Fruit fly (Drosophila melanogaster) whole organism, embryonic: ENCODE results near the gene Agpat4.

Source experiments
- Atf-2 ChIP-seq: fragments of 200-800 bp; sonication (Bioruptor generic); optimal IDR thresholded peaks from 2 replicates; lab custom pipeline; 2016; ENCODE audit warnings: missing biosample characterization, missing genetic modification characterization
- Atf6 ChIP-seq: fragments of 200-800 bp; sonication (Bioruptor generic); IDR thresholded peaks from 2 replicates; pipeline ENCODE4 v1.3.6; 2022; ENCODE audit warnings: missing biosample characterization, missing genetic modification characterization
- CG10209 ChIP-seq: fragments of 200-800 bp; sonication (Bioruptor generic); optimal IDR thresholded peaks from 3 replicates; lab custom pipeline; 2017; ENCODE audit warnings: missing biosample characterization, mild to moderate bottlenecking, missing genetic modification characterization, missing genetic modification reagents
- CG13424 ChIP-seq: fragments of 200-800 bp; sonication (Bioruptor generic); optimal IDR thresholded peaks from 2 replicates; lab custom pipeline; 2019; ENCODE audit warnings: missing biosample characterization, mild to moderate bottlenecking, missing genetic modification characterization, moderate library complexity
- CG30431 ChIP-seq: fragments of 200-800 bp; sonication (Bioruptor generic); optimal IDR thresholded peaks from 2 replicates; lab custom pipeline; 2017; ENCODE audit warnings: missing biosample characterization, missing genetic modification characterization
- CG7963 ChIP-seq: fragments of 200-800 bp; sonication (Bioruptor generic); IDR thresholded peaks from 3 replicates; pipeline ENCODE4 v1.3.6; 2022; ENCODE audit warnings: missing biosample characterization, missing genetic modification characterization; ENCODE audit not compliant: partially characterized antibody
- CG8089 ChIP-seq: fragments of 200-800 bp; sonication (Bioruptor generic); optimal IDR thresholded peaks from 3 replicates; lab custom pipeline; 2016; ENCODE audit warnings: missing biosample characterization, missing genetic modification characterization
- D19A ChIP-seq: fragments of 200-800 bp; optimal IDR thresholded peaks from 3 replicates; lab custom pipeline; 2019; ENCODE audit warnings: missing biosample characterization, mild to moderate bottlenecking, missing genetic modification characterization, moderate library complexity
- Mes4 ChIP-seq: fragments of 200-800 bp; sonication (Bioruptor generic); optimal IDR thresholded peaks from 2 replicates; lab custom pipeline; 2016; ENCODE audit warnings: missing biosample characterization, missing genetic modification characterization
- NFAT ChIP-seq: fragments of 200-800 bp; sonication (Bioruptor generic); IDR thresholded peaks from 2 replicates; pipeline ENCODE4 v1.3.6; 2022; ENCODE audit warnings: missing biosample characterization, missing genetic modification characterization
- Ravus ChIP-seq: fragments of 200-800 bp; sonication (Bioruptor generic); IDR thresholded peaks from 2 replicates; pipeline ENCODE4 v1.3.6; 2022; ENCODE audit warnings: missing biosample characterization, missing genetic modification characterization
- bab2 ChIP-seq: fragments of 200-800 bp; sonication (Bioruptor generic); optimal IDR thresholded peaks from 2 replicates; lab custom pipeline; 2016; ENCODE audit warnings: missing biosample characterization, missing genetic modification characterization
- btn ChIP-seq: fragments of 200-800 bp; sonication (Bioruptor generic); optimal IDR thresholded peaks from 2 replicates; lab custom pipeline; 2016; ENCODE audit warnings: missing biosample characterization, missing genetic modification characterization
- crc ChIP-seq: fragments of 200-800 bp; sonication (Bioruptor generic); optimal IDR thresholded peaks from 2 replicates; lab custom pipeline; 2016; ENCODE audit warnings: missing biosample characterization, missing genetic modification characterization
- gro ChIP-seq: fragments of 200-800 bp; sonication (Bioruptor generic); optimal IDR thresholded peaks from 2 replicates; lab custom pipeline; 2016; ENCODE audit warnings: missing biosample characterization, missing genetic modification characterization
- inv ChIP-seq: fragments of 200-800 bp; sonication (Bioruptor generic); IDR thresholded peaks from 2 replicates; pipeline ENCODE4 v1.3.6; 2022; ENCODE audit warnings: missing biosample characterization, missing genetic modification characterization; ENCODE audit not compliant: partially characterized antibody
- jing ChIP-seq: fragments of 200-800 bp; sonication (Bioruptor generic); optimal IDR thresholded peaks from 2 replicates; lab custom pipeline; 2018; ENCODE audit warnings: missing biosample characterization, mild to moderate bottlenecking, missing genetic modification characterization
- zf30C ChIP-seq: fragments of 200-800 bp; sonication (Bioruptor generic); optimal IDR thresholded peaks from 3 replicates; lab custom pipeline; 2018; ENCODE audit warnings: missing biosample characterization, mild to moderate bottlenecking, missing genetic modification characterization

Gene Agpat4

DNA sequence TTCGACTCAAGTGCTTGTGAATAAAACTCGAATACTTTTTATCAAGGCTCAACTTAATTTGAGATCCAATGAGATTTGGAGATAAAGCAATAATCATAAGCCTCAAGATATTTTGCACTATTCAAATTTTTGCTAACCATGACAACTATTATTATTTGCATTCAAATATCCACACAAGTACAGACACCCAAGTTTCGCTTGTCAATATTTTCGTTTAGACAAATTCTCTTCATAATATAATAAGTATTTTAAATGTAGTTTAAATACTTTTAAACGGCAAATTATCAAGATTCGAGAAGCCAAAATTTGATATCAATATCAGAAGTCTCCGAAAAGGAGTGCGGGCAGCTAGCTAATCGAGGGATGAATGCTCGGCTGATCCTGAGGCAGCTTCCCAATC, 51.9 kb downstream of the Agpat4 start, which contains the start of gene CG33061:
TSS of gene CG33061 (plus strand) at position 301 of the 400 bp plus-strand sequence.
- no peak for TF ChIP-seq zf30C (GFP tag; lab: Kevin White, UChicago)
- no peak for TF ChIP-seq CG10209 (GFP tag; lab: Kevin White, UChicago)
- no peak for TF ChIP-seq Atf-2 (GFP tag; lab: Kevin White, UChicago)
- TF ChIP-seq CG7963 (GFP tag; lab: Robert Waterston, UW) = no peak
- TF ChIP-seq CG30431 (GFP tag; lab: Kevin White, UChicago) = no peak
- TF ChIP-seq CG8089 (GFP tag; lab: Kevin White, UChicago) = no peak
- no peak for TF ChIP-seq NFAT (GFP tag; lab: Robert Waterston, UW)
- TF ChIP-seq Mes4 (GFP tag; lab: Kevin White, UChicago) = no peak
- TF ChIP-seq btn (GFP tag; lab: Kevin White, UChicago) = no peak
- no peak for TF ChIP-seq CG13424
- no peak for TF ChIP-seq Atf6 (GFP tag; lab: Robert Waterston, UW)
- TF ChIP-seq inv (GFP tag; lab: Robert Waterston, UW) = no peak
- TF ChIP-seq Ravus (GFP tag; lab: Robert Waterston, UW) = no peak
- TF ChIP-seq crc (GFP tag; lab: Kevin White, UChicago) = no peak
- no peak for TF ChIP-seq gro
- no peak for TF ChIP-seq bab2
- TF ChIP-seq D19A (tag; lab: Kevin White, UChicago) = no peak
- TF ChIP-seq jing (GFP tag; lab: Kevin White, UChicago) = no peak
- TF ChIP-seq, all 482 proteins: peak for 0
